Fruit fly (Drosophila melanogaster) whole organism, embryonic: ENCODE measurements around the gene Nf1.

Experiments
- Atf-2 ChIP-seq: fragments of 200-800 bp; sonication (Bioruptor generic); optimal IDR thresholded peaks from 2 replicates; lab custom pipeline; 2016; ENCODE audit warnings: missing biosample characterization, missing genetic modification characterization
- Blimp-1 ChIP-seq: fragments of 200-800 bp; sonication (Bioruptor generic); optimal IDR thresholded peaks from 3 replicates; lab custom pipeline; 2018; ENCODE audit warnings: missing biosample characterization, missing genetic modification characterization, mild to moderate bottlenecking, moderate library complexity, missing genetic modification reagents
- BtbVII ChIP-seq: fragments of 200-800 bp; sonication (Bioruptor generic); optimal IDR thresholded peaks from 3 replicates; lab custom pipeline; 2017; ENCODE audit warnings: missing biosample characterization, mild to moderate bottlenecking, missing genetic modification characterization
- CG1024 ChIP-seq: fragments of 200-800 bp; sonication (Bioruptor generic); IDR thresholded peaks from 2 replicates; pipeline ENCODE4 v1.3.6; 2022; ENCODE audit warnings: missing biosample characterization, missing genetic modification characterization
- CG10654 ChIP-seq: fragments of 200-800 bp; sonication (Bioruptor generic); optimal IDR thresholded peaks from 2 replicates; lab custom pipeline; 2016; ENCODE audit warnings: missing biosample characterization, missing genetic modification characterization
- CG11560 ChIP-seq: fragments of 200-800 bp; sonication (Bioruptor generic); IDR thresholded peaks from 3 replicates; pipeline ENCODE4 v1.3.6; 2022; ENCODE audit warnings: missing biosample characterization, missing genetic modification characterization
- CG12744 ChIP-seq: fragments of 200-800 bp; sonication (Bioruptor generic); optimal IDR thresholded peaks from 2 replicates; lab custom pipeline; 2016; ENCODE audit warnings: missing biosample characterization, missing genetic modification characterization
- CG12769 ChIP-seq: fragments of 200-800 bp; sonication (Bioruptor generic); optimal IDR thresholded peaks from 2 replicates; lab custom pipeline; 2019; ENCODE audit warnings: missing biosample characterization, mild to moderate bottlenecking, missing genetic modification characterization, moderate library complexity
- CG13424 ChIP-seq: fragments of 200-800 bp; sonication (Bioruptor generic); optimal IDR thresholded peaks from 2 replicates; lab custom pipeline; 2019; ENCODE audit warnings: missing biosample characterization, mild to moderate bottlenecking, missing genetic modification characterization, moderate library complexity
- CG14860 ChIP-seq: fragments of 200-800 bp; sonication (Bioruptor generic); IDR thresholded peaks from 3 replicates; pipeline ENCODE4 v1.3.6; 2022; ENCODE audit warnings: missing biosample characterization, missing genetic modification characterization; ENCODE audit not compliant: partially characterized antibody
- CG15011 ChIP-seq: fragments of 200-800 bp; sonication (Bioruptor generic); optimal IDR thresholded peaks from 3 replicates; lab custom pipeline; 2018; ENCODE audit warnings: missing biosample characterization, mild to moderate bottlenecking, missing genetic modification characterization
- CG17385 ChIP-seq: fragments of 200-800 bp; sonication (Bioruptor generic); optimal IDR thresholded peaks from 3 replicates; lab custom pipeline; 2018; ENCODE audit warnings: missing biosample characterization, mild to moderate bottlenecking, missing genetic modification characterization
- CG17802 ChIP-seq: fragments of 200-800 bp; sonication (Bioruptor generic); optimal IDR thresholded peaks from 2 replicates; lab custom pipeline; 2018; ENCODE audit warnings: missing biosample characterization, mild to moderate bottlenecking, missing genetic modification characterization, moderate library complexity
- CG2202 ChIP-seq: fragments of 200-800 bp; sonication (Bioruptor generic); optimal IDR thresholded peaks from 2 replicates; lab custom pipeline; 2018; ENCODE audit warnings: missing biosample characterization, mild to moderate bottlenecking, missing genetic modification characterization
- CG30403 ChIP-seq: fragments of 200-800 bp; sonication (Bioruptor generic); optimal IDR thresholded peaks from 3 replicates; lab custom pipeline; 2016; ENCODE audit warnings: missing biosample characterization, missing genetic modification characterization
- CG33557 ChIP-seq: fragments of 200-800 bp; sonication (Bioruptor generic); optimal IDR thresholded peaks from 2 replicates; lab custom pipeline; 2019; ENCODE audit warnings: missing biosample characterization, mild to moderate bottlenecking, missing genetic modification characterization, moderate library complexity
- CG34376 ChIP-seq: fragments of 200-800 bp; sonication (Bioruptor generic); optimal IDR thresholded peaks from 2 replicates; lab custom pipeline; 2018; ENCODE audit warnings: missing biosample characterization, mild to moderate bottlenecking, missing genetic modification characterization
- CG4282 ChIP-seq: fragments of 200-800 bp; sonication (Bioruptor generic); optimal IDR thresholded peaks from 2 replicates; lab custom pipeline; 2016; ENCODE audit warnings: missing biosample characterization, missing genetic modification characterization
- CG4360 ChIP-seq: fragments of 200-800 bp; sonication (Bioruptor generic); IDR thresholded peaks from 2 replicates; pipeline ENCODE4 v1.3.6; 2022; ENCODE audit warnings: missing biosample characterization, missing genetic modification characterization
- CG4617 ChIP-seq: fragments of 200-800 bp; sonication (Bioruptor generic); optimal IDR thresholded peaks from 3 replicates; lab custom pipeline; 2016; ENCODE audit warnings: missing biosample characterization, missing genetic modification characterization, borderline replicate concordance
- CG6689 ChIP-seq: fragments of 200-800 bp; sonication (Bioruptor generic); IDR thresholded peaks from 2 replicates; pipeline ENCODE4 v1.3.6; 2022; ENCODE audit warnings: missing biosample characterization, missing genetic modification characterization
- CG7271 ChIP-seq: fragments of 200-800 bp; sonication (Bioruptor generic); optimal IDR thresholded peaks from 2 replicates; lab custom pipeline; 2018; ENCODE audit warnings: missing biosample characterization, mild to moderate bottlenecking, missing genetic modification characterization, moderate library complexity
- CG7839 ChIP-seq: fragments of 200-800 bp; sonication (Bioruptor generic); optimal IDR thresholded peaks from 3 replicates; lab custom pipeline; 2018; ENCODE audit warnings: missing biosample characterization, mild to moderate bottlenecking, missing genetic modification characterization, moderate library complexity
- CG8388 ChIP-seq: fragments of 200-800 bp; sonication (Bioruptor generic); optimal IDR thresholded peaks from 2 replicates; lab custom pipeline; 2019; ENCODE audit warnings: missing biosample characterization, mild to moderate bottlenecking, missing genetic modification characterization, moderate library complexity
- CG8924 ChIP-seq: fragments of 200-800 bp; optimal IDR thresholded peaks from 3 replicates; lab custom pipeline; 2019; ENCODE audit warnings: missing biosample characterization, mild to moderate bottlenecking, missing genetic modification characterization, moderate library complexity
- CG9609 ChIP-seq: fragments of 200-800 bp; sonication (Bioruptor generic); optimal IDR thresholded peaks from 3 replicates; lab custom pipeline; 2016; ENCODE audit warnings: missing biosample characterization, missing genetic modification characterization
- CG9797 ChIP-seq: fragments of 200-800 bp; sonication (Bioruptor generic); optimal IDR thresholded peaks from 3 replicates; lab custom pipeline; 2018; ENCODE audit warnings: missing biosample characterization, mild to moderate bottlenecking, missing genetic modification characterization
- CHES-1-like ChIP-seq: fragments of 200-800 bp; sonication (Bioruptor generic); optimal IDR thresholded peaks from 2 replicates; lab custom pipeline; 2016; ENCODE audit warnings: missing biosample characterization, missing genetic modification characterization
- Camta ChIP-seq: fragments of 200-800 bp; sonication (Bioruptor generic); optimal IDR thresholded peaks from 2 replicates; lab custom pipeline; 2016; ENCODE audit warnings: missing biosample characterization, missing genetic modification characterization
- CoRest ChIP-seq: fragments of 200-800 bp; sonication (Bioruptor generic); optimal IDR thresholded peaks from 3 replicates; lab custom pipeline; 2018; ENCODE audit warnings: missing biosample characterization, mild to moderate bottlenecking, missing genetic modification characterization, moderate library complexity
- D19A ChIP-seq: fragments of 200-800 bp; optimal IDR thresholded peaks from 3 replicates; lab custom pipeline; 2019; ENCODE audit warnings: missing biosample characterization, mild to moderate bottlenecking, missing genetic modification characterization, moderate library complexity
- Dip3 ChIP-seq: fragments of 200-800 bp; sonication (Bioruptor generic); optimal IDR thresholded peaks from 3 replicates; lab custom pipeline; 2016; ENCODE audit warnings: missing biosample characterization, missing genetic modification characterization
- E2f2 ChIP-seq: fragments of 200-800 bp; sonication (Bioruptor generic); IDR thresholded peaks from 2 replicates; pipeline ENCODE4 v1.3.6; 2022; ENCODE audit warnings: missing biosample characterization, missing genetic modification characterization
- GATAe ChIP-seq: fragments of 200-800 bp; sonication (Bioruptor generic); conservative IDR thresholded peaks from 2 replicates; pipeline ENCODE4 v1.3.6; 2022; ENCODE audit warnings: missing biosample characterization, missing genetic modification characterization
- NfI ChIP-seq: fragments of 200-800 bp; sonication (Bioruptor generic); optimal IDR thresholded peaks from 3 replicates; lab custom pipeline; 2018; ENCODE audit warnings: missing biosample characterization, mild to moderate bottlenecking, missing genetic modification characterization, moderate library complexity
- PHDP ChIP-seq: fragments of 200-800 bp; sonication (Bioruptor generic); optimal IDR thresholded peaks from 3 replicates; lab custom pipeline; 2018; ENCODE audit warnings: missing biosample characterization, mild to moderate bottlenecking, missing genetic modification characterization, moderate library complexity
- Sox102F ChIP-seq: fragments of 200-800 bp; sonication (Bioruptor generic); optimal IDR thresholded peaks from 2 replicates; lab custom pipeline; 2018; ENCODE audit warnings: missing biosample characterization, mild to moderate bottlenecking, missing genetic modification characterization, moderate library complexity
- Taf1 ChIP-seq: fragments of 200-800 bp; sonication (Bioruptor generic); IDR thresholded peaks from 2 replicates; pipeline ENCODE4 v1.3.6; 2022; ENCODE audit warnings: missing biosample characterization, missing genetic modification characterization
- Vsx1 ChIP-seq: fragments of 200-800 bp; sonication (Bioruptor generic); optimal IDR thresholded peaks from 2 replicates; lab custom pipeline; 2017; ENCODE audit warnings: missing biosample characterization, mild to moderate bottlenecking, missing genetic modification characterization, missing genetic modification reagents
- Xrp1 ChIP-seq: fragments of 200-800 bp; sonication (Bioruptor generic); IDR thresholded peaks from 2 replicates; pipeline ENCODE4 v1.3.6; 2022; ENCODE audit warnings: missing biosample characterization, missing genetic modification characterization
- chm ChIP-seq: fragments of 200-800 bp; sonication (Bioruptor generic); IDR thresholded peaks from 2 replicates; pipeline ENCODE4 v1.3.6; 2022; ENCODE audit warnings: missing biosample characterization, missing genetic modification characterization
- grau ChIP-seq: fragments of 200-800 bp; optimal IDR thresholded peaks from 3 replicates; lab custom pipeline; 2019; ENCODE audit warnings: missing biosample characterization, mild to moderate bottlenecking, missing genetic modification characterization, moderate library complexity
- hbn ChIP-seq: fragments of 200-800 bp; sonication (Bioruptor generic); IDR thresholded peaks from 2 replicates; pipeline ENCODE4 v1.3.6; 2022; ENCODE audit warnings: missing biosample characterization, missing genetic modification characterization; ENCODE audit not compliant: partially characterized antibody
- nmo ChIP-seq: fragments of 200-800 bp; sonication (Bioruptor generic); optimal IDR thresholded peaks from 2 replicates; lab custom pipeline; 2018; ENCODE audit warnings: missing biosample characterization, mild to moderate bottlenecking, missing genetic modification characterization, moderate library complexity
- otp ChIP-seq: fragments of 200-800 bp; sonication (Bioruptor generic); IDR thresholded peaks from 3 replicates; pipeline ENCODE4, ENCODE4 v1.3.6; 2022; ENCODE audit warnings: missing biosample characterization, missing genetic modification characterization
- peb ChIP-seq: fragments of 200-800 bp; sonication (Bioruptor generic); IDR thresholded peaks from 2 replicates; pipeline ENCODE4 v1.3.6; 2022; ENCODE audit warnings: missing biosample characterization, missing genetic modification characterization
- row ChIP-seq: fragments of 200-800 bp; sonication (Bioruptor generic); IDR thresholded peaks from 3 replicates; pipeline ENCODE4 v1.3.6; 2022; ENCODE audit warnings: missing biosample characterization, missing genetic modification characterization
- sens ChIP-seq: fragments of 200-800 bp; sonication (Bioruptor generic); peaks from one replicate; lab custom pipeline; 2016; ENCODE audit warnings: missing biosample characterization, missing genetic modification characterization

The Nf1 gene

DNA sequence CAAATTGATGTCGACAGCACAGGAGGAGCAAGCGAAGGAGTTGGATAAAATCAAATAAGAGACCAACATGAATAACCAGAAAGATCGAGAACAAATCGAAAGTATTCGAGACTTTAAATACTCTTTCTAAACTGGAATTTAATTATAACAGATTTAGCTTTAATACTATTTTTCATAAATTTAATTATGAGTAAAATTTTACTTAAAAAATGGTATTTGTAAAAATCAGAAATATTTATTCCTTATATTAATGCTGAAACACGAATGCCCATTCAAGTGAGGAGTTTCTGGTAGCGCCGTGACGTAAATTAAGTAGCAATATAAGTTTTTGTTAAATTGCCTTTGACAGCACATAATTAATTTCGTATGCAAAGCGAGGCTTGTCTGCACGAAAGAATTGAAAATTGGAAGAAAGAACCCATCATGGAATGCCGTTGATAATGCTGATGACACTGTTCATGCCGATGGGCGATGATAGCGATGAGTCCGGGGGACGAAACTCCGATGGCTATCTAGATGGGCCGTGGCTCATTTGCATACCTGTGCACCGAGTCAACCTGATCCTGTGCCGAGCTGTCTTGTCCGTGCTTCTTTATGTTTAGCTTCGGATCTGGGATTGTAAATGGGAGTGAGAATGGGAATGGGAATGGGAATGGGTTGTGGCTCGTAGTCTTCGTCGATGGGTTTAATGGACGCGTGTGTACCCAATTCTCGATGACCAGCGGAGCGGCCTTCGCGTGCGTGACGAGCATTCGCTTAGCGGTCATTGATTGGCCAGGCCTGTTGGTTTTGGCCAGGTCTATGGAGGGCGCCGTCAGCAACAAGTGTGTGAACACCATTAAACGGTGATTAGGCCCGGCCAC lies 30.2 kb downstream of the Nf1 start (continued):
- TF ChIP-seq CG7271: peak; percentile 29
- TF ChIP-seq CG1024 (GFP tag; lab: Robert Waterston, UW): no peak
- TF ChIP-seq CG33557 (GFP tag; lab: Kevin White, UChicago): peak; percentile 84
- TF ChIP-seq chm: peak; percentile 34; the same call in 1 of the 2 replicates
- peak; percentile 78 for TF ChIP-seq Blimp-1 (GFP tag; lab: Kevin White, UChicago)
- no peak for TF ChIP-seq Dip3
- TF ChIP-seq hbn: no peak
- TF ChIP-seq E2f2: 0 out of 2 replicates have a peak, but pooled peaks have one; percentile 11
- TF ChIP-seq CG7839 (tag; lab: Kevin White, UChicago): peak; percentile 67
- TF ChIP-seq CG6689: peak; percentile 67
- peak; percentile 61 for TF ChIP-seq CG12769 (tag; lab: Kevin White, UChicago)
- no peak for TF ChIP-seq CG15011 (GFP tag; lab: Kevin White, UChicago)
- peak; percentile 29 for TF ChIP-seq Vsx1 (GFP tag; lab: Kevin White, UChicago)
- TF ChIP-seq CG4282: no peak
- TF ChIP-seq CG17385 (GFP tag; lab: Kevin White, UChicago): peak; percentile 12
- TF ChIP-seq PHDP (tag; lab: Kevin White, UChicago): peak; percentile 52
- TF ChIP-seq nmo (GFP tag; lab: Kevin White, UChicago): peak; percentile 74
- TF ChIP-seq CG17802 (tag; lab: Kevin White, UChicago): no peak
- TF ChIP-seq GATAe (GFP tag; lab: Robert Waterston, UW): no peak
- TF ChIP-seq CG8924: peak; percentile 57
- peak; percentile 74 for TF ChIP-seq Xrp1 (GFP tag; lab: Robert Waterston, UW)
- TF ChIP-seq CG34376 (GFP tag; lab: Kevin White, UChicago): no peak
- TF ChIP-seq Sox102F (GFP tag; lab: Kevin White, UChicago): peak; percentile 15
- TF ChIP-seq grau (tag; lab: Kevin White, UChicago): peak; percentile 57
- no peak for TF ChIP-seq Taf1 (GFP tag; lab: Robert Waterston, UW)
- 0 out of 3 replicates have a peak, but pooled peaks have one; percentile 16 for TF ChIP-seq otp (GFP tag; lab: Robert Waterston, UW)
- no peak for TF ChIP-seq CG10654 (GFP tag; lab: Kevin White, UChicago)
- TF ChIP-seq CG14860 (GFP tag; lab: Robert Waterston, UW): no peak
- TF ChIP-seq CoRest (tag; lab: Kevin White, UChicago): peak; percentile 52
- no peak for TF ChIP-seq CG12744 (GFP tag; lab: Kevin White, UChicago)
- no peak for TF ChIP-seq BtbVII (GFP tag; lab: Kevin White, UChicago)
- TF ChIP-seq row (GFP tag; lab: Robert Waterston, UW): peak; percentile 63
- peak; percentile 64 for TF ChIP-seq CG13424 (tag; lab: Kevin White, UChicago)
- TF ChIP-seq Camta (GFP tag; lab: Kevin White, UChicago): no peak
- peak; percentile 99 for TF ChIP-seq D19A
- peak; percentile 54 for TF ChIP-seq CG2202 (tag; lab: Kevin White, UChicago)
- peak; percentile 60 for TF ChIP-seq CG8388 (GFP tag; lab: Kevin White, UChicago)
- TF ChIP-seq CG4360: peak; percentile 21; the same call in 1 of the 2 replicates
- no peak for TF ChIP-seq CG11560 (tag; lab: Robert Waterston, UW)
- TF ChIP-seq NfI (GFP tag; lab: Kevin White, UChicago): no peak
- peak; percentile 10 for TF ChIP-seq CG30403
- peak; percentile 59; the same call in 1 of the 2 replicates for TF ChIP-seq peb (GFP tag; lab: Robert Waterston, UW)
- TF ChIP-seq sens: peak; percentile 73
- no peak for TF ChIP-seq Atf-2 (GFP tag; lab: Kevin White, UChicago)
- no peak for TF ChIP-seq CG4617 (GFP tag; lab: Kevin White, UChicago)
- no peak for TF ChIP-seq CHES-1-like (GFP tag; lab: Kevin White, UChicago)
- no peak for TF ChIP-seq CG9797 (GFP tag; lab: Kevin White, UChicago)
- TF ChIP-seq CG9609 (GFP tag; lab: Kevin White, UChicago): no peak
